Worm (Caenorhabditis elegans) whole organism, L1 larva: ENCODE measurements around the gene hot-4.

Source experiments
- C16A3.4 ChIP-seq: fragments of 150-350 bp; optimal IDR thresholded peaks from 2 replicates; lab custom pipeline; 2014; ENCODE audit warnings: missing biosample characterization, missing genetic modification characterization
- C34B4.2 ChIP-seq: sonication (generic microtip); optimal IDR thresholded peaks from 2 replicates; lab custom pipeline; 2017; ENCODE audit warnings: mild to moderate bottlenecking, missing genetic modification characterization, missing compliant biosample characterization
- F16B12.6 ChIP-seq: fragments of 150-350 bp; optimal IDR thresholded peaks from 2 replicates; lab custom pipeline; 2014; ENCODE audit warnings: missing biosample characterization, missing genetic modification characterization
- Y116A8C.19 ChIP-seq: sonication (generic microtip); optimal IDR thresholded peaks from 2 replicates; lab custom pipeline; 2016; ENCODE audit warnings: missing compliant biosample characterization, missing genetic modification characterization, borderline replicate concordance
- aha-1 ChIP-seq: fragments of 150-350 bp; optimal IDR thresholded peaks from 2 replicates; lab custom pipeline; 2014; ENCODE audit warnings: missing biosample characterization, missing genetic modification characterization
- alr-1 ChIP-seq: fragments of 200-800 bp; sonication (Bioruptor generic); optimal IDR thresholded peaks from 2 replicates; lab custom pipeline; 2018; ENCODE audit warnings: borderline replicate concordance, mild to moderate bottlenecking, missing genetic modification characterization, missing compliant biosample characterization
- aly-2 ChIP-seq: fragments of 150-350 bp; optimal IDR thresholded peaks from 2 replicates; lab custom pipeline; 2014; ENCODE audit warnings: missing biosample characterization, missing genetic modification characterization
- blmp-1 ChIP-seq: fragments of 150-350 bp; optimal IDR thresholded peaks from 2 replicates; lab custom pipeline; 2014; ENCODE audit warnings: missing biosample characterization, missing genetic modification characterization
- ceh-63 ChIP-seq: fragments of 200-800 bp; sonication (Bioruptor generic); optimal IDR thresholded peaks from 2 replicates; lab custom pipeline; 2018; ENCODE audit warnings: mild to moderate bottlenecking, missing genetic modification characterization, missing compliant biosample characterization
- ces-1 ChIP-seq: fragments of 150-350 bp; optimal IDR thresholded peaks from 2 replicates; lab custom pipeline; 2014; ENCODE audit warnings: missing biosample characterization, missing genetic modification reagents, missing genetic modification characterization
- dsc-1 ChIP-seq: sonication (generic microtip); optimal IDR thresholded peaks from 2 replicates; lab custom pipeline; 2016; ENCODE audit warnings: mild to moderate bottlenecking, missing genetic modification characterization, missing compliant biosample characterization
- egl-27 ChIP-seq, 2 experiments: fragments of 150-350 bp in 1 of 2; sonication (generic microtip); optimal IDR thresholded peaks; 3 replicates each; lab custom pipeline; 2017 to 2018; ENCODE audit warnings: missing biosample characterization in 2 of 2, missing genetic modification characterization in 2 of 2, missing genetic modification reagents in 2 of 2
- elt-2 ChIP-seq: sonication (generic microtip); optimal IDR thresholded peaks from 2 replicates; lab custom pipeline; 2016; ENCODE audit warnings: missing genetic modification characterization, mild to moderate bottlenecking, inconsistent platforms, missing compliant biosample characterization, missing genetic modification reagents
- elt-3 ChIP-seq, 6 experiments: fragments of 150-350 bp in 1 of 6; sonication (generic microtip); optimal IDR thresholded peaks; 2 replicates each; lab custom pipeline; 2017 to 2018; ENCODE audit warnings: missing biosample characterization in 6 of 6, missing genetic modification characterization in 6 of 6, inconsistent platforms in 1 of 6
- ets-5 ChIP-seq: fragments of 200-800 bp; sonication (Bioruptor generic); IDR thresholded peaks from 2 replicates; pipeline ENCODE4 v1.3.6; 2022; ENCODE audit warnings: missing genetic modification characterization, missing compliant biosample characterization
- fkh-10 ChIP-seq: sonication (generic microtip); optimal IDR thresholded peaks from 2 replicates; lab custom pipeline; 2017; ENCODE audit warnings: missing biosample characterization, missing genetic modification reagents, missing genetic modification characterization
- fkh-8 ChIP-seq: sonication (generic microtip); optimal IDR thresholded peaks from 2 replicates; lab custom pipeline; 2016; ENCODE audit warnings: mild to moderate bottlenecking, missing genetic modification characterization, missing compliant biosample characterization
- hlh-4 ChIP-seq: sonication (generic microtip); optimal IDR thresholded peaks from 2 replicates; lab custom pipeline; 2016; ENCODE audit warnings: mild to moderate bottlenecking, missing genetic modification characterization, missing compliant biosample characterization
- hpl-2 ChIP-seq: fragments of 150-350 bp; optimal IDR thresholded peaks from 2 replicates; lab custom pipeline; 2014; ENCODE audit warnings: missing biosample characterization, missing genetic modification reagents, missing genetic modification characterization
- isw-1 ChIP-seq: fragments of 200-800 bp; sonication (Bioruptor generic); IDR thresholded peaks from 2 replicates; pipeline ENCODE4 v1.3.6; 2022; ENCODE audit warnings: missing genetic modification characterization, missing compliant biosample characterization
- lsy-2 ChIP-seq, 2 experiments: fragments of 150-350 bp; optimal IDR thresholded peaks; 2 replicates each; lab custom pipeline; 2014; ENCODE audit warnings: missing biosample characterization in 2 of 2, missing genetic modification characterization in 2 of 2
- mep-1 ChIP-seq: fragments of 150-350 bp; optimal IDR thresholded peaks from 2 replicates; lab custom pipeline; 2014; ENCODE audit warnings: missing biosample characterization, missing genetic modification characterization
- nhr-19 ChIP-seq: fragments of 200-800 bp; sonication (Bioruptor generic); conservative IDR thresholded peaks from 2 replicates; pipeline ENCODE4 v1.3.6; 2022; ENCODE audit warnings: missing genetic modification characterization, missing compliant biosample characterization
- nhr-237 ChIP-seq: fragments of 150-350 bp; optimal IDR thresholded peaks from 2 replicates; lab custom pipeline; 2014; ENCODE audit warnings: missing biosample characterization, missing genetic modification characterization
- nhr-47 ChIP-seq: sonication (generic microtip); optimal IDR thresholded peaks from 2 replicates; lab custom pipeline; 2016; ENCODE audit warnings: mild to moderate bottlenecking, missing genetic modification characterization, moderate library complexity, missing compliant biosample characterization
- nhr-71 ChIP-seq: sonication (generic microtip); optimal IDR thresholded peaks from 2 replicates; lab custom pipeline; 2016; ENCODE audit warnings: mild to moderate bottlenecking, missing genetic modification characterization, moderate library complexity, missing compliant biosample characterization
- nhr-76 ChIP-seq: sonication (generic microtip); optimal IDR thresholded peaks from 2 replicates; lab custom pipeline; 2017; ENCODE audit warnings: missing biosample characterization, missing genetic modification characterization
- pax-3 ChIP-seq: fragments of 200-800 bp; sonication (Bioruptor generic); optimal IDR thresholded peaks from 2 replicates; lab custom pipeline; 2018; ENCODE audit warnings: mild to moderate bottlenecking, missing genetic modification characterization, moderate library complexity, missing compliant biosample characterization
- pqm-1 ChIP-seq: sonication (generic microtip); optimal IDR thresholded peaks from 3 replicates; lab custom pipeline; 2017; ENCODE audit warnings: missing biosample characterization, missing genetic modification characterization
- rnt-1 ChIP-seq: sonication (generic microtip); optimal IDR thresholded peaks from 2 replicates; lab custom pipeline; 2016; ENCODE audit warnings: mild to moderate bottlenecking, missing genetic modification characterization, moderate library complexity, missing compliant biosample characterization
- snu-23 ChIP-seq: sonication (generic microtip); optimal IDR thresholded peaks from 2 replicates; lab custom pipeline; 2016; ENCODE audit warnings: missing genetic modification characterization, missing compliant biosample characterization
- tbx-2 ChIP-seq: sonication (generic microtip); optimal IDR thresholded peaks from 2 replicates; lab custom pipeline; 2016; ENCODE audit warnings: missing genetic modification characterization, missing compliant biosample characterization
- unc-62 ChIP-seq: fragments of 150-350 bp; optimal IDR thresholded peaks from 2 replicates; lab custom pipeline; 2014; ENCODE audit warnings: missing biosample characterization, missing genetic modification reagents, missing genetic modification characterization
- unc-98 ChIP-seq: fragments of 200-800 bp; sonication (Bioruptor generic); IDR thresholded peaks from 2 replicates; pipeline ENCODE4 v1.3.6; 2022; ENCODE audit warnings: missing genetic modification characterization, missing compliant biosample characterization
- vab-15 ChIP-seq: sonication (generic microtip); optimal IDR thresholded peaks from 2 replicates; lab custom pipeline; 2017; ENCODE audit warnings: missing genotype, mild to moderate bottlenecking, missing genetic modification characterization, missing compliant biosample characterization
- ztf-11 ChIP-seq, 2 experiments: sonication (generic microtip); optimal IDR thresholded peaks; 2 replicates each; lab custom pipeline; 2016 to 2017; ENCODE audit warnings: missing genetic modification characterization in 2 of 2, missing biosample characterization in 1 of 2, missing compliant biosample characterization in 1 of 2

hot-4 gene

DNA sequence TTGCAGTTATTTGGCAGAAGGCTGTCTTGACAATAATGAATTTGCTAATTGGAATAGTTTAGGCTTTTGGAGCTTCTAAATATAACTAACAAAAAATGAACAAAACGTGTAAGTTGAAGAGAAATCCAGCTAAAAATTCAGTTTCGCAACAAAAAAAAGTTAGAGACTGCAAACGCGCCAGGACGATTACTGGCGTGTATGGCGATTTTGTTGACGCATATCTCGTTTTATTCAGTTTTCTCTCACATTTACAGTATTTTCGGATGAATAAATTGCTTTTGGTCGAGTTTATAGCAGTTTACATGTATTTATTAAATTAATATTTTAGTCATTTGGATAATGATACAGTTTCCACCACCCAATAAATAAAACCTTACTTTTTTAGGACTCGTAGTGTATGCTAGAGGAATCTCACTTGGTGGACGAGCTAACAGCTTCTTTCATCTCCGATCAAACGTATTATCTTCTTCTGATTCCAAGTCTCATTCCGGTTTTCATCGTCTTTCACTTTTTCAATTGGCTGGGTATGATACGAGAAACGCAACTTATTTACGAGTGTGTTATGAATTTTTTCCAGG is 44.1 kb upstream of the hot-4 start, which contains the start of the genes abcf-3 and F42A10.5 (continued):
- TF ChIP-seq fkh-8 (tag; lab: Kevin White, UChicago) (peak; percentile 40), ztf-11 (tag; optimal IDR thresholded peaks at IDR 0.05; lab: Kevin White, UChicago) (peak in 1 of 2 experiments; percentile 32), egl-27 (tag; optimal IDR thresholded peaks at IDR 0.05; lab: Kevin White, UChicago) (no peak), rnt-1 (peak; percentile 83), aly-2 (tag; lab: Kevin White, UChicago) (peak; percentile 23), pax-3 (tag; lab: Kevin White, UChicago) (no peak), C34B4.2 (tag; lab: Kevin White, UChicago) (no peak), fkh-10 (peak; percentile 57), nhr-237 (tag; lab: Kevin White, UChicago) (no peak), vab-15 (tag; lab: Kevin White, UChicago) (no peak), nhr-47 (tag; lab: Kevin White, UChicago) (peak; percentile 76), C16A3.4 (peak; percentile 66), unc-98 (GFP tag; lab: Robert Waterston, UW) (no peak), dsc-1 (tag; lab: Kevin White, UChicago) (peak; percentile 66), lsy-2 (tag; optimal IDR thresholded peaks at IDR 0.05; lab: Kevin White, UChicago) (peak; percentile 81 to 89), nhr-76 (tag; lab: Kevin White, UChicago) (no peak), isw-1 (GFP tag; lab: Robert Waterston, UW) (peak; percentile 61), alr-1 (tag; lab: Kevin White, UChicago) (no peak), hpl-2 (peak; percentile 38), tbx-2 (tag; lab: Kevin White, UChicago) (peak; percentile 62), aha-1 (tag; lab: Kevin White, UChicago) (peak; percentile 18), snu-23 (peak; percentile 78), pqm-1 (tag; lab: Kevin White, UChicago) (no peak), F16B12.6 (tag; lab: Kevin White, UChicago) (peak; percentile 65)

ce11 chrIII:6176172-6176571 is 41.0 kb upstream of the hot-4 start:
- no peak for TF ChIP-seq nhr-19 (GFP tag; lab: Robert Waterston, UW)
- TF ChIP-seq ceh-63: no peak
- no peak for TF ChIP-seq ces-1 (GFP tag; lab: Kevin White, UChicago)
- no peak for TF ChIP-seq mep-1 (tag; lab: Kevin White, UChicago)
- no peak for TF ChIP-seq Y116A8C.19 (tag; lab: Kevin White, UChicago)
- TF ChIP-seq ztf-11 (tag; optimal IDR thresholded peaks at IDR 0.05; lab: Kevin White, UChicago): no peak
- TF ChIP-seq vab-15 (tag; lab: Kevin White, UChicago): no peak
- no peak for TF ChIP-seq nhr-71 (tag; lab: Kevin White, UChicago)
- no peak for TF ChIP-seq ets-5

- TF ChIP-seq elt-3 (tag; optimal IDR thresholded peaks at IDR 0.05; lab: Kevin White, UChicago): no peak
- no peak for TF ChIP-seq hlh-4 (tag; lab: Kevin White, UChicago)
- TF ChIP-seq C34B4.2 (tag; lab: Kevin White, UChicago): no peak
These were observed 40.5 kb upstream of the hot-4 start, which contains the start of gene F42A10.6 for ce11 chrIII:6176761-6177160. F42A10.6 (minus strand) TSS chrIII:6176861.

DNA sequence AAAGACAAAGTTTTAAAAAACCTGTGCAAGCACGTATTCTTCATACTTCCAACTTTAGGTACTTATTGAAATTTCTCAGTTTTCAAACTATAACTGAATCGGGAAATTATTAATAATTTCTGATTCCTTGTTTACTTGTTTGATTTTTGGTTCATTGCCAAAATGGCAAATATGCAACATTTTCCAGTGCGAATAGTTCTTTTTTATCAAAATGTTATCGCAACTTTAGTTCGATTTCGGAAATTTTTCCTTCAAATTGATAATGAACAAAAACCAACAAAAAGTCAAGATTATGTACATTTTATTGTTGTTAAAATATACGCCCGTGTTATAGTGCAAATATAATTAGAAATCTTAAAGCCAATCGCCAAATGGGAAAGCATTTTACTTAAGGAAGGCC is 39.6 kb upstream of the hot-4 start:
- TF ChIP-seq blmp-1 (tag; lab: Kevin White, UChicago) (no peak), elt-2 (peak; percentile 33), unc-62 (no peak)
